Fruit fly (Drosophila melanogaster) whole organism, wandering third instar larva: ENCODE results near the gene Brr2.

ENCODE experiments used
- Abd-B ChIP-seq: fragments of >200 bp; optimal IDR thresholded peaks from 2 replicates; lab custom pipeline; 2017; ENCODE audit warnings: missing biosample characterization, missing genetic modification characterization
- CG32264 ChIP-seq: fragments of 200-800 bp; sonication (Bioruptor generic); optimal IDR thresholded peaks from 2 replicates; lab custom pipeline; 2016; ENCODE audit warnings: missing biosample characterization, missing genetic modification characterization
- GATAd ChIP-seq: sonication (Bioruptor generic); optimal IDR thresholded peaks from 2 replicates; lab custom pipeline; 2016; ENCODE audit warnings: missing biosample characterization, missing genetic modification characterization
- Hr78 ChIP-seq: fragments of >200 bp; optimal IDR thresholded peaks from 2 replicates; lab custom pipeline; 2017; ENCODE audit warnings: missing biosample characterization, missing genetic modification characterization
- Rel ChIP-seq, 2 experiments: fragments of 200-800 bp; sonication (Bioruptor generic) in 1 of 2; optimal IDR thresholded peaks; 2 replicates in 1 of 2; 3 replicates in 1 of 2; lab custom pipeline; 2016 to 2019; ENCODE audit warnings: mild to moderate bottlenecking in 2 of 2, missing biosample characterization in 2 of 2, missing genetic modification characterization in 2 of 2, moderate library complexity in 1 of 2
- Vsx2 ChIP-seq: fragments of 200-300, 225-300 bp; sonication (Bioruptor generic); optimal IDR thresholded peaks from 2 replicates; lab custom pipeline; 2018; ENCODE audit warnings: missing biosample characterization, missing genetic modification characterization; ENCODE audit not compliant: partially characterized antibody
- br ChIP-seq: fragments of 200-800 bp; sonication (Bioruptor generic); optimal IDR thresholded peaks from 2 replicates; lab custom pipeline; 2016; ENCODE audit warnings: missing biosample characterization, missing genetic modification characterization
- h ChIP-seq: fragments of 200-800 bp; sonication (Bioruptor generic); optimal IDR thresholded peaks from 3 replicates; lab custom pipeline; 2016; ENCODE audit warnings: missing biosample characterization, mild to moderate bottlenecking, missing genetic modification characterization
- lola ChIP-seq: fragments of >200 bp; optimal IDR thresholded peaks from 2 replicates; lab custom pipeline; 2017; ENCODE audit warnings: missing biosample characterization, missing genetic modification characterization
- pan ChIP-seq: fragments of >200 bp; optimal IDR thresholded peaks from 2 replicates; lab custom pipeline; 2017
- tai ChIP-seq: sonication (Bioruptor generic); optimal IDR thresholded peaks from 2 replicates; lab custom pipeline; 2016; ENCODE audit warnings: missing biosample characterization, missing genetic modification characterization

DNA sequence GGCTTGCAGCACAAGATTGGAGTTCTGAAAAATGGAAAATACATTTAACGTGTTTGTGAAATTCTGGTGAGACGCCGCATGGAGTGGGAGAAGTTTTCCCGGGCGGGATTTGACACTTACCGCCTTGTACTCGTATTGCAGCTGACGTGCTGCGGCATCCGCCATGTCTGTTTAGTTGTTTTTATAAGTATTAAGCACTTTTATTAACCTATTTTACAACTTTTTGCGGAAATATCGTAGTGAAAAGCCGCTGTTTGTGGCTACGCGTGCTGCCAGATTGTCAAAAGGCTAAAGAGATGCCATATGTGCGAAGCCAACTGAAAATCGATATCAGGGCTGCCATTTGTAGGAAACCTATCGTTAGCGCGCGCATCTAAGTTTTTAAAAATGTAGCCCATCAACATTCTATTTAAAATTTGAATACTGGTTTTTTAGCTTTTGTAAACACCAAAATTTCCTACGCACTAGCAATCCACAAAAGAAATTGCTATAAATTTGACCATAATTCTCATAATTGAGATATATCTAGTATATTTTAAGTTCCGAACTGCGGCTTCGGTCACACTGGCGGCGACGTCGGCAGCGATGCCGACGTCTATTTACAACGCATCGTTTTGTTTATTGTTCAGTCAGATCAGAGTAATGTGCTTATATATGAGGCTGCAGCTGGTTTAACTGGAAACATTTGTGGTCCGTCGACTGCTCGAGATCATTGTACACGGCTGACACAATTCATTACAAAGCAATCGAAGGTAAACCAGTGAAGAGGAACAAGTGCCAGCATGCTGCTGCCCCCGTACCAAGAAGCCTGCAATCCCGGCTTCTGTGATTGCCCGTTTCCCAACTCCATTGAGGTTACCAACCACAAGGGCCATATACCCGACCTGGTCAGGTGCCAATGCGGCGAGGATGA is at the start of gene Brr2, which contains the start of gene CG10516:
- TF ChIP-seq lola (GFP tag; lab: Kevin White, UChicago) (no peak), Abd-B (GFP tag; lab: Kevin White, UChicago) (no peak), pan (lab: Kevin White, UChicago) (no peak), CG32264 (GFP tag; lab: Kevin White, UChicago) (no peak), GATAd (no peak), h (GFP tag; lab: Kevin White, UChicago) (no peak), br (no peak), Rel (GFP tag; optimal IDR thresholded peaks at IDR 0.05; lab: Kevin White, UChicago) (no peak), Rel (tag; optimal IDR thresholded peaks at IDR 0.05; lab: Kevin White, UChicago) (no peak), tai (GFP tag; lab: Kevin White, UChicago) (no peak), Vsx2 (GFP tag; lab: Kevin White, UChicago) (no peak), Hr78 (no peak)
